Worm (Caenorhabditis elegans) whole organism, L1 larva: ENCODE measurements around the gene F19G12.4.

Experiments
- C16A3.4 ChIP-seq: fragments of 150-350 bp; optimal IDR thresholded peaks from 2 replicates; lab custom pipeline; 2014; ENCODE audit warnings: missing biosample characterization, missing genetic modification characterization
- C34B4.2 ChIP-seq: sonication (generic microtip); optimal IDR thresholded peaks from 2 replicates; lab custom pipeline; 2017; ENCODE audit warnings: mild to moderate bottlenecking, missing genetic modification characterization, missing compliant biosample characterization
- F16B12.6 ChIP-seq: fragments of 150-350 bp; optimal IDR thresholded peaks from 2 replicates; lab custom pipeline; 2014; ENCODE audit warnings: missing biosample characterization, missing genetic modification characterization
- Y116A8C.19 ChIP-seq: sonication (generic microtip); optimal IDR thresholded peaks from 2 replicates; lab custom pipeline; 2016; ENCODE audit warnings: missing compliant biosample characterization, missing genetic modification characterization, borderline replicate concordance
- aha-1 ChIP-seq: fragments of 150-350 bp; optimal IDR thresholded peaks from 2 replicates; lab custom pipeline; 2014; ENCODE audit warnings: missing biosample characterization, missing genetic modification characterization
- alr-1 ChIP-seq: fragments of 200-800 bp; sonication (Bioruptor generic); optimal IDR thresholded peaks from 2 replicates; lab custom pipeline; 2018; ENCODE audit warnings: borderline replicate concordance, mild to moderate bottlenecking, missing genetic modification characterization, missing compliant biosample characterization
- aly-2 ChIP-seq: fragments of 150-350 bp; optimal IDR thresholded peaks from 2 replicates; lab custom pipeline; 2014; ENCODE audit warnings: missing biosample characterization, missing genetic modification characterization
- ama-1 ChIP-seq: fragments of 150-350 bp; optimal IDR thresholded peaks from 2 replicates; lab custom pipeline; 2014
- blmp-1 ChIP-seq: fragments of 150-350 bp; optimal IDR thresholded peaks from 2 replicates; lab custom pipeline; 2014; ENCODE audit warnings: missing biosample characterization, missing genetic modification characterization
- ceh-8 ChIP-seq: fragments of 200-800 bp; sonication (Bioruptor generic); optimal IDR thresholded peaks from 2 replicates; lab custom pipeline; 2018; ENCODE audit warnings: mild to moderate bottlenecking, missing genetic modification characterization, moderate library complexity, missing compliant biosample characterization
- ceh-82 ChIP-seq, 3 experiments: fragments of 150-350 bp in 1 of 3; sonication (generic microtip) in 2 of 3; optimal IDR thresholded peaks; 2 replicates each; lab custom pipeline; 2014 to 2017; ENCODE audit warnings: missing biosample characterization in 3 of 3, missing genetic modification characterization in 3 of 3
- ceh-88 ChIP-seq: fragments of 200-800 bp; sonication (Bioruptor generic); IDR thresholded peaks from 2 replicates; pipeline ENCODE4 v1.3.6; 2022; ENCODE audit warnings: missing genetic modification characterization, missing compliant biosample characterization
- ces-1 ChIP-seq: fragments of 150-350 bp; optimal IDR thresholded peaks from 2 replicates; lab custom pipeline; 2014; ENCODE audit warnings: missing biosample characterization, missing genetic modification reagents, missing genetic modification characterization
- dpl-1 ChIP-seq, 3 experiments: fragments of 150-350 bp in 2 of 3; sonication (generic microtip) in 1 of 3; optimal IDR thresholded peaks; 2 replicates each; lab custom pipeline; 2014 to 2017; ENCODE audit warnings: missing biosample characterization in 3 of 3, missing genetic modification characterization in 3 of 3, missing genetic modification reagents in 3 of 3
- dsc-1 ChIP-seq: sonication (generic microtip); optimal IDR thresholded peaks from 2 replicates; lab custom pipeline; 2016; ENCODE audit warnings: mild to moderate bottlenecking, missing genetic modification characterization, missing compliant biosample characterization
- efl-1 ChIP-seq, 4 experiments: fragments of 150-350 bp; optimal IDR thresholded peaks in 3 of 4; peaks in 1 of 4; 1 replicate in 1 of 4; 2 replicates in 3 of 4; lab custom pipeline; 2014; ENCODE audit warnings: missing biosample characterization in 2 of 4, missing genetic modification characterization in 2 of 4, missing genetic modification reagents in 2 of 4
- elt-2 ChIP-seq: sonication (generic microtip); optimal IDR thresholded peaks from 2 replicates; lab custom pipeline; 2016; ENCODE audit warnings: missing genetic modification characterization, mild to moderate bottlenecking, inconsistent platforms, missing compliant biosample characterization, missing genetic modification reagents
- ets-5 ChIP-seq: fragments of 200-800 bp; sonication (Bioruptor generic); IDR thresholded peaks from 2 replicates; pipeline ENCODE4 v1.3.6; 2022; ENCODE audit warnings: missing genetic modification characterization, missing compliant biosample characterization
- fkh-10 ChIP-seq: sonication (generic microtip); optimal IDR thresholded peaks from 2 replicates; lab custom pipeline; 2017; ENCODE audit warnings: missing biosample characterization, missing genetic modification reagents, missing genetic modification characterization
- fkh-4 ChIP-seq: sonication (generic microtip); optimal IDR thresholded peaks from 2 replicates; lab custom pipeline; 2016; ENCODE audit warnings: missing compliant biosample characterization, missing genetic modification characterization, borderline replicate concordance
- hlh-17 ChIP-seq: fragments of 200-800 bp; sonication (Bioruptor generic); optimal IDR thresholded peaks from 2 replicates; lab custom pipeline; 2018; ENCODE audit warnings: missing genetic modification characterization, mild to moderate bottlenecking, missing compliant biosample characterization, moderate library complexity, borderline replicate concordance
- irx-1 ChIP-seq: sonication (generic microtip); optimal IDR thresholded peaks from 2 replicates; lab custom pipeline; 2016; ENCODE audit warnings: missing genetic modification characterization, missing compliant biosample characterization
- isw-1 ChIP-seq: fragments of 200-800 bp; sonication (Bioruptor generic); IDR thresholded peaks from 2 replicates; pipeline ENCODE4 v1.3.6; 2022; ENCODE audit warnings: missing genetic modification characterization, missing compliant biosample characterization
- jun-1 ChIP-seq: fragments of 150-350 bp; optimal IDR thresholded peaks from 2 replicates; lab custom pipeline; 2014; ENCODE audit warnings: missing biosample characterization, missing genetic modification reagents, missing genetic modification characterization
- lin-35 ChIP-seq, 2 experiments: fragments of 150-350 bp; optimal IDR thresholded peaks; 2 replicates each; lab custom pipeline; 2014; ENCODE audit warnings: missing biosample characterization in 2 of 2, missing genetic modification characterization in 2 of 2, missing genetic modification reagents in 2 of 2
- lir-3 ChIP-seq: sonication (generic microtip); optimal IDR thresholded peaks from 2 replicates; lab custom pipeline; 2016; ENCODE audit warnings: mild to moderate bottlenecking, missing genetic modification characterization, moderate library complexity, missing compliant biosample characterization; ENCODE audit not compliant: poor library complexity
- lsy-2 ChIP-seq, 2 experiments: fragments of 150-350 bp; optimal IDR thresholded peaks; 2 replicates each; lab custom pipeline; 2014; ENCODE audit warnings: missing biosample characterization in 2 of 2, missing genetic modification characterization in 2 of 2
- mab-9 ChIP-seq: fragments of 200-800 bp; sonication (Bioruptor generic); IDR thresholded peaks from 2 replicates; pipeline ENCODE4 v1.3.6; 2022; ENCODE audit warnings: missing genetic modification reagents, missing genetic modification characterization, missing compliant biosample characterization
- mdl-1 ChIP-seq, 2 experiments: fragments of 150-350 bp; optimal IDR thresholded peaks; 2 replicates each; lab custom pipeline; 2014 to 2017; ENCODE audit warnings: missing biosample characterization in 2 of 2, missing genetic modification characterization in 2 of 2, inconsistent platforms in 1 of 2
- mef-2 ChIP-seq: fragments of 150-350 bp; optimal IDR thresholded peaks from 2 replicates; lab custom pipeline; 2014; ENCODE audit warnings: missing biosample characterization, missing genetic modification characterization
- nhr-12 ChIP-seq: sonication (generic microtip); optimal IDR thresholded peaks from 2 replicates; lab custom pipeline; 2017; ENCODE audit warnings: missing biosample characterization, missing genetic modification characterization
- nhr-19 ChIP-seq: fragments of 200-800 bp; sonication (Bioruptor generic); conservative IDR thresholded peaks from 2 replicates; pipeline ENCODE4 v1.3.6; 2022; ENCODE audit warnings: missing genetic modification characterization, missing compliant biosample characterization
- nhr-237 ChIP-seq: fragments of 150-350 bp; optimal IDR thresholded peaks from 2 replicates; lab custom pipeline; 2014; ENCODE audit warnings: missing biosample characterization, missing genetic modification characterization
- nhr-28 ChIP-seq: fragments of 150-350 bp; optimal IDR thresholded peaks from 2 replicates; lab custom pipeline; 2014; ENCODE audit warnings: missing biosample characterization, missing genetic modification characterization
- nhr-76 ChIP-seq: sonication (generic microtip); optimal IDR thresholded peaks from 2 replicates; lab custom pipeline; 2017; ENCODE audit warnings: missing biosample characterization, missing genetic modification characterization
- nhr-77 ChIP-seq: fragments of 150-350 bp; optimal IDR thresholded peaks from 2 replicates; lab custom pipeline; 2014; ENCODE audit warnings: missing biosample characterization, missing genetic modification characterization
- nhr-84 ChIP-seq: sonication (generic microtip); optimal IDR thresholded peaks from 2 replicates; lab custom pipeline; 2017; ENCODE audit warnings: missing biosample characterization, missing genetic modification characterization
- nhr-85 ChIP-seq: sonication (generic microtip); peaks from one replicate; lab custom pipeline; 2016; ENCODE audit warnings: missing genetic modification characterization, inconsistent platforms, missing compliant biosample characterization
- pag-3 ChIP-seq: sonication (generic microtip); optimal IDR thresholded peaks from 2 replicates; lab custom pipeline; 2017; ENCODE audit warnings: missing genetic modification characterization, mild to moderate bottlenecking, missing compliant biosample characterization, antibody characterized with exemption, borderline replicate concordance; ENCODE audit not compliant: insufficient read depth
- skn-1 ChIP-seq: fragments of 150-350 bp; optimal IDR thresholded peaks from 2 replicates; lab custom pipeline; 2014; ENCODE audit warnings: missing biosample characterization, missing genetic modification characterization
- snu-23 ChIP-seq: sonication (generic microtip); optimal IDR thresholded peaks from 2 replicates; lab custom pipeline; 2016; ENCODE audit warnings: missing genetic modification characterization, missing compliant biosample characterization
- sox-4 ChIP-seq: sonication (generic microtip); optimal IDR thresholded peaks from 2 replicates; lab custom pipeline; 2016; ENCODE audit warnings: missing genetic modification characterization, missing compliant biosample characterization
- sptf-1 ChIP-seq: fragments of 150-350 bp; optimal IDR thresholded peaks from 2 replicates; lab custom pipeline; 2014; ENCODE audit warnings: missing biosample characterization, missing genetic modification characterization
- sup-37 ChIP-seq: fragments of 200-800 bp; sonication (Bioruptor generic); optimal IDR thresholded peaks from 2 replicates; lab custom pipeline; 2018; ENCODE audit warnings: mild to moderate bottlenecking, missing genetic modification characterization, missing compliant biosample characterization
- tbx-2 ChIP-seq: sonication (generic microtip); optimal IDR thresholded peaks from 2 replicates; lab custom pipeline; 2016; ENCODE audit warnings: missing genetic modification characterization, missing compliant biosample characterization
- unc-130 ChIP-seq: fragments of 150-350 bp; optimal IDR thresholded peaks from 2 replicates; lab custom pipeline; 2017; ENCODE audit warnings: missing biosample characterization, missing genetic modification characterization, inconsistent platforms
- unc-30 ChIP-seq: sonication (generic microtip); optimal IDR thresholded peaks from 2 replicates; lab custom pipeline; 2017; ENCODE audit warnings: missing biosample characterization, missing genetic modification characterization
- unc-86 ChIP-seq: sonication (generic microtip); optimal IDR thresholded peaks from 2 replicates; lab custom pipeline; 2016; ENCODE audit warnings: missing genetic modification characterization, missing compliant biosample characterization
- vab-15 ChIP-seq: sonication (generic microtip); optimal IDR thresholded peaks from 2 replicates; lab custom pipeline; 2017; ENCODE audit warnings: missing genotype, mild to moderate bottlenecking, missing genetic modification characterization, missing compliant biosample characterization
- zip-4 ChIP-seq: fragments of 200-800 bp; sonication (Bioruptor generic); optimal IDR thresholded peaks from 2 replicates; lab custom pipeline; 2018; ENCODE audit warnings: mild to moderate bottlenecking, missing genetic modification characterization, moderate library complexity, missing compliant biosample characterization
- ztf-11 ChIP-seq, 2 experiments: sonication (generic microtip); optimal IDR thresholded peaks; 2 replicates each; lab custom pipeline; 2016 to 2017; ENCODE audit warnings: missing genetic modification characterization in 2 of 2, missing biosample characterization in 1 of 2, missing compliant biosample characterization in 1 of 2
- ztf-4 ChIP-seq: fragments of 150-350 bp; optimal IDR thresholded peaks from 2 replicates; lab custom pipeline; 2014; ENCODE audit warnings: missing biosample characterization, missing genetic modification characterization

The F19G12.4 gene

DNA sequence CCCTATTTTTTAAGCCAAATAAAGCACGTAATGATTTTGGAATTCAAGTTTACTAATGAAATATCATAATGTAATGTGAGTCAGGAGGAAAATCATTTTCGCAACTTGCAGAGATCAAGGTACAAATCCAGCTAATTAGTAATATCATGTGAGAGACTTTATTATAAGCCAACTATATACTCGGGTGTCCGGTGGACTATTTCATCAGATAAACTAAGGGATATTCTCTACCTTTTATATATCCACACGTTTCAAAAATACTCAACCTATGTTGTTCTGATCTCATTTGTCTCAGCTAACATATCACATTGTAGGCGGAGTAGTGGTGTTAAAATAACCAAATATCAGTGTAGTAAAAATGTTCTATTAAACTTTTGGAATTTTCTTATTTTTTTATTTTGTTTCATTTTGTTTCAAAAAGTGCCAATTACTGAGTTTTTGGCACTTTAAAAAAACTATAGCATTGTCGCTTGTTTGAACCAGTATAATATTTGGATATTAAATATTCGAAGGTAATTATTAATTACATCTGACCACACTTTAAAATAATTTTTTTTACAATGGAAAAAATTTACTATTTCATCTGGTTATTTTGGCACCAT is 27.6 kb upstream of the F19G12.4 start (continued):
- TF ChIP-seq mab-9 (peak; percentile 57), mef-2 (no peak), nhr-12 (tag; lab: Kevin White, UChicago) (no peak), ceh-88 (GFP tag; lab: Robert Waterston, UW) (peak; percentile 87), pag-3 (tag; lab: Kevin White, UChicago) (no peak), nhr-237 (tag; lab: Kevin White, UChicago) (peak; percentile 83), sup-37 (GFP tag; lab: Kevin White, UChicago) (peak; percentile 65), dsc-1 (peak; percentile 99), sox-4 (tag; lab: Kevin White, UChicago) (peak; percentile 96), jun-1 (tag; lab: Kevin White, UChicago) (peak; percentile 97), sptf-1 (tag; lab: Kevin White, UChicago) (no peak), blmp-1 (no peak), lir-3 (peak; percentile 85), hlh-17 (no peak), ces-1 (GFP tag; lab: Kevin White, UChicago) (no peak), aha-1 (tag; lab: Kevin White, UChicago) (no peak), nhr-85 (tag; lab: Kevin White, UChicago) (peak; percentile 87), unc-30 (tag; lab: Kevin White, UChicago) (no peak), nhr-77 (peak; percentile 94), dpl-1 (GFP tag; optimal IDR thresholded peaks at IDR 0.05; lab: Kevin White, UChicago) (peak; percentile 9 to 43 (median 19)), unc-130 (tag; lab: Kevin White, UChicago) (no peak), snu-23 (peak; percentile 98), nhr-76 (tag; lab: Kevin White, UChicago) (no peak), ceh-8 (GFP tag; lab: Kevin White, UChicago) (peak; percentile 95), nhr-28 (peak; percentile 18), tbx-2 (tag; lab: Kevin White, UChicago) (peak; percentile 89), efl-1 (optimal IDR thresholded peaks at IDR 0.05; lab: Kevin White, UChicago) (peak; percentile 68), efl-1 (GFP tag; optimal IDR thresholded peaks at IDR 0.05 in 1 of 2; lab: Kevin White, UChicago) (peak; percentile 1 to 92), Y116A8C.19 (tag; lab: Kevin White, UChicago) (no peak), lin-35 (GFP tag; optimal IDR thresholded peaks at IDR 0.05; lab: Kevin White, UChicago) (peak; percentile 55 to 83), isw-1 (peak; percentile 33), ama-1 (no peak), C16A3.4 (tag; lab: Kevin White, UChicago) (peak; percentile 96), alr-1 (no peak), F16B12.6 (tag; lab: Kevin White, UChicago) (no peak), irx-1 (tag; lab: Kevin White, UChicago) (peak; percentile 86), aly-2 (peak; percentile 74), fkh-10 (GFP tag; lab: Kevin White, UChicago) (peak; percentile 97), mdl-1 (tag; optimal IDR thresholded peaks at IDR 0.05; lab: Kevin White, UChicago) (no peak), unc-86 (tag; lab: Kevin White, UChicago) (peak; percentile 50), ztf-11 (tag; optimal IDR thresholded peaks at IDR 0.05; lab: Kevin White, UChicago) (peak; percentile 35 to 74), skn-1 (tag; lab: Kevin White, UChicago) (peak; percentile 98), ets-5 (no peak), elt-2 (tag; lab: Kevin White, UChicago) (peak; percentile 64), ztf-4 (tag; lab: Kevin White, UChicago) (peak; percentile 92), vab-15 (peak; percentile 89), zip-4 (GFP tag; lab: Kevin White, UChicago) (peak; percentile 79), C34B4.2 (tag; lab: Kevin White, UChicago) (no peak), ceh-82 (tag; optimal IDR thresholded peaks at IDR 0.05; lab: Kevin White, UChicago) (peak; percentile 65 to 88 (median 82)), nhr-19 (GFP tag; lab: Robert Waterston, UW) (peak; percentile 91), lsy-2 (tag; optimal IDR thresholded peaks at IDR 0.05; lab: Kevin White, UChicago) (peak; percentile 82 to 86), fkh-4 (tag; lab: Kevin White, UChicago) (peak; percentile 84), nhr-84 (tag; lab: Kevin White, UChicago) (no peak)
